Fruit fly (Drosophila melanogaster): ENCODE results near the gene unc-13.

The unc-13 gene

DNA sequence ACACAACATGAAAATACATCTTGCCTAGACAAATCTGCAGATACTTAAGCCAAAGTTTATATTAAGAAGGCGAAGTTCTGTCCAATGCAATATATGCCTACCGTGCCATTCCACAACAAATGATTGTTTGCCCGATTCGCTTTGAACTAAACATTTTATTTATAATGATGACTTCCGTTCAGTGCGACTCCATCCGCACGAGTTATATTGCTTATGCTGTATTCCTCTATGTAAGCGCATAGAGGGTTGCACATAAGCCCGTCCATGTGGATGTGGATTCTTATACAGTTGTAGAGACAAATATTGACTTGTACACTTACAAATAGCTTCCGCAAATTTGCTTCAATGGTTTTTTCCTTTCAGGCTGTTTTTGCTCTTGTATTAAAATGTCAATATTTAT is 88.1 kb downstream of the unc-13 start:
- TF ChIP-seq noc (tag; optimal IDR thresholded peaks at IDR 0.05) = no peak
